Worm (Caenorhabditis elegans) whole organism, L1 larva: ENCODE data around the gene F49H12.7.

Source experiments
- C34B4.2 ChIP-seq: sonication (generic microtip); optimal IDR thresholded peaks from 2 replicates; lab custom pipeline; 2017; ENCODE audit warnings: mild to moderate bottlenecking, missing genetic modification characterization, missing compliant biosample characterization
- ceh-63 ChIP-seq: fragments of 200-800 bp; sonication (Bioruptor generic); optimal IDR thresholded peaks from 2 replicates; lab custom pipeline; 2018; ENCODE audit warnings: mild to moderate bottlenecking, missing genetic modification characterization, missing compliant biosample characterization
- ceh-8 ChIP-seq: fragments of 200-800 bp; sonication (Bioruptor generic); optimal IDR thresholded peaks from 2 replicates; lab custom pipeline; 2018; ENCODE audit warnings: mild to moderate bottlenecking, missing genetic modification characterization, moderate library complexity, missing compliant biosample characterization
- ceh-90 ChIP-seq: sonication (generic microtip); optimal IDR thresholded peaks from 2 replicates; lab custom pipeline; 2016; ENCODE audit warnings: missing genetic modification characterization, missing compliant biosample characterization
- egl-13 ChIP-seq: sonication (generic microtip); optimal IDR thresholded peaks from 2 replicates; lab custom pipeline; 2016; ENCODE audit warnings: missing genotype, missing genetic modification reagents, missing genetic modification characterization, missing compliant biosample characterization
- elt-2 ChIP-seq: sonication (generic microtip); optimal IDR thresholded peaks from 2 replicates; lab custom pipeline; 2016; ENCODE audit warnings: missing genetic modification characterization, mild to moderate bottlenecking, inconsistent platforms, missing compliant biosample characterization, missing genetic modification reagents
- fkh-10 ChIP-seq: sonication (generic microtip); optimal IDR thresholded peaks from 2 replicates; lab custom pipeline; 2017; ENCODE audit warnings: missing biosample characterization, missing genetic modification reagents, missing genetic modification characterization
- fkh-4 ChIP-seq: sonication (generic microtip); optimal IDR thresholded peaks from 2 replicates; lab custom pipeline; 2016; ENCODE audit warnings: missing compliant biosample characterization, missing genetic modification characterization, borderline replicate concordance
- fkh-8 ChIP-seq: sonication (generic microtip); optimal IDR thresholded peaks from 2 replicates; lab custom pipeline; 2016; ENCODE audit warnings: mild to moderate bottlenecking, missing genetic modification characterization, missing compliant biosample characterization
- hlh-17 ChIP-seq: fragments of 200-800 bp; sonication (Bioruptor generic); optimal IDR thresholded peaks from 2 replicates; lab custom pipeline; 2018; ENCODE audit warnings: missing genetic modification characterization, mild to moderate bottlenecking, missing compliant biosample characterization, moderate library complexity, borderline replicate concordance
- jun-1 ChIP-seq: fragments of 150-350 bp; optimal IDR thresholded peaks from 2 replicates; lab custom pipeline; 2014; ENCODE audit warnings: missing biosample characterization, missing genetic modification reagents, missing genetic modification characterization
- lin-13 ChIP-seq: fragments of 150-350 bp; optimal IDR thresholded peaks from 2 replicates; lab custom pipeline; 2014; ENCODE audit warnings: missing biosample characterization, missing genetic modification reagents, missing genetic modification characterization
- lin-14 ChIP-seq: fragments of 200-800 bp; sonication (Bioruptor generic); optimal IDR thresholded peaks from 2 replicates; lab custom pipeline; 2018; ENCODE audit warnings: mild to moderate bottlenecking, missing genetic modification characterization, moderate library complexity, missing compliant biosample characterization
- lin-35 ChIP-seq, 2 experiments: fragments of 150-350 bp; optimal IDR thresholded peaks; 2 replicates each; lab custom pipeline; 2014; ENCODE audit warnings: missing biosample characterization in 2 of 2, missing genetic modification characterization in 2 of 2, missing genetic modification reagents in 2 of 2
- mab-9 ChIP-seq: fragments of 200-800 bp; sonication (Bioruptor generic); IDR thresholded peaks from 2 replicates; pipeline ENCODE4 v1.3.6; 2022; ENCODE audit warnings: missing genetic modification reagents, missing genetic modification characterization, missing compliant biosample characterization
- mep-1 ChIP-seq: fragments of 150-350 bp; optimal IDR thresholded peaks from 2 replicates; lab custom pipeline; 2014; ENCODE audit warnings: missing biosample characterization, missing genetic modification characterization
- nhr-12 ChIP-seq: sonication (generic microtip); optimal IDR thresholded peaks from 2 replicates; lab custom pipeline; 2017; ENCODE audit warnings: missing biosample characterization, missing genetic modification characterization
- nhr-19 ChIP-seq: fragments of 200-800 bp; sonication (Bioruptor generic); conservative IDR thresholded peaks from 2 replicates; pipeline ENCODE4 v1.3.6; 2022; ENCODE audit warnings: missing genetic modification characterization, missing compliant biosample characterization
- nhr-28 ChIP-seq: fragments of 150-350 bp; optimal IDR thresholded peaks from 2 replicates; lab custom pipeline; 2014; ENCODE audit warnings: missing biosample characterization, missing genetic modification characterization
- nhr-84 ChIP-seq: sonication (generic microtip); optimal IDR thresholded peaks from 2 replicates; lab custom pipeline; 2017; ENCODE audit warnings: missing biosample characterization, missing genetic modification characterization
- nhr-90 ChIP-seq: sonication (generic microtip); optimal IDR thresholded peaks from 2 replicates; lab custom pipeline; 2016; ENCODE audit warnings: mild to moderate bottlenecking, missing genetic modification characterization, missing compliant biosample characterization; ENCODE audit not compliant: poor library complexity
- snu-23 ChIP-seq: sonication (generic microtip); optimal IDR thresholded peaks from 2 replicates; lab custom pipeline; 2016; ENCODE audit warnings: missing genetic modification characterization, missing compliant biosample characterization
- unc-130 ChIP-seq: fragments of 150-350 bp; optimal IDR thresholded peaks from 2 replicates; lab custom pipeline; 2017; ENCODE audit warnings: missing biosample characterization, missing genetic modification characterization, inconsistent platforms
- unc-30 ChIP-seq: sonication (generic microtip); optimal IDR thresholded peaks from 2 replicates; lab custom pipeline; 2017; ENCODE audit warnings: missing biosample characterization, missing genetic modification characterization
- unc-62 ChIP-seq: fragments of 150-350 bp; optimal IDR thresholded peaks from 2 replicates; lab custom pipeline; 2014; ENCODE audit warnings: missing biosample characterization, missing genetic modification reagents, missing genetic modification characterization
- zip-4 ChIP-seq: fragments of 200-800 bp; sonication (Bioruptor generic); optimal IDR thresholded peaks from 2 replicates; lab custom pipeline; 2018; ENCODE audit warnings: mild to moderate bottlenecking, missing genetic modification characterization, moderate library complexity, missing compliant biosample characterization

The F49H12.7 gene

DNA sequence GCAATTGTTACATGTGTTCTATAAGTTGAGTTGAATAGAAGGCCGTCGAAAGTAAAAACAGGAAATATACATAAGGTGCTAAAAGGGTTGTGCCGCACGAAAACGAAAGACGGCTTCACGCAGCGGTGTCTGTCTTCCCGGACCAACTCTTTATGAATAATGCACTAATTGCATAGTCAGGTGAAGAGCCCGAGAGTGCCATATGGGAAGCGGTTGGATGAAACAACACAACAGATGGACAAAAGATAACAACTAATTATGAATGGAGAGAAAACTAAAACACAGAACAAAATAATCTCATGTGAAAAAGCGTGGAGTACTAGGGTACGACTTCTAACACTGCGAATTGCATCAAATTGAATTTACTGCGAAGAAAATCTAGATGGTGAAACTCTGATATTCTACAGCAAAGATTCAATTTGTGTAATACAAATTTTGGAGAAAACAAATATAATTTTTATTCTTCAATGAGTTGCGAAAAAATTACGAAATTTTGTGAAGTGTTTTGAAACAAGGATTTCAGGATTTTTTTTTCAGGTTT lies 15.9 kb upstream of the F49H12.7 start:
- TF ChIP-seq unc-62: no peak
- TF ChIP-seq fkh-10 (GFP tag; lab: Kevin White, UChicago): peak; percentile 43
- no peak for TF ChIP-seq fkh-4 (tag; lab: Kevin White, UChicago)
- TF ChIP-seq lin-14 (GFP tag; lab: Kevin White, UChicago): peak; percentile 12
- TF ChIP-seq nhr-90: no peak
- no peak for TF ChIP-seq nhr-19 (GFP tag; lab: Robert Waterston, UW)
- TF ChIP-seq egl-13: no peak
- no peak for TF ChIP-seq unc-30 (tag; lab: Kevin White, UChicago)
- TF ChIP-seq ceh-8 (GFP tag; lab: Kevin White, UChicago): peak; percentile 21
- no peak for TF ChIP-seq nhr-28 (tag; lab: Kevin White, UChicago)

DNA sequence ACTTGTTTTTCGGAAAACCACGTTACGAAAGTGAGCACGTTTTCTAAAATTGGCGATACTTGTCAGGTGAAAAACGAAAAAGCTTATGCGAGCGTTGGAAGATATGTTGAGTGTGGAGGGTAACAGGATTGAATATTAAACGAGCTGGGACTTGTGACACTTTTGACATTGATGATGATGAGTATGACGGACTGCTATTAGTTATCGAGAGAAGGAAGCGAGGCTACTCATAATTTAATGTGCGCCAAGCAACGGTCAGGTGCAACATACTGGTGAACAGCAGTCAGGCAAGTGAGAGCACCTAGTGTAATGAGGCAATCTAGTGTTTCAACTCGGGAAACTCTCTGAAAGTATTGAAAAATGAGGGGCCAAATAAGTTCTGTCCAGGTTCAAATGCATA lies 14.6 kb upstream of the F49H12.7 start:
- TF ChIP-seq unc-130 (tag; lab: Kevin White, UChicago) (no peak), ceh-63 (GFP tag; lab: Kevin White, UChicago) (peak; percentile 42)

DNA sequence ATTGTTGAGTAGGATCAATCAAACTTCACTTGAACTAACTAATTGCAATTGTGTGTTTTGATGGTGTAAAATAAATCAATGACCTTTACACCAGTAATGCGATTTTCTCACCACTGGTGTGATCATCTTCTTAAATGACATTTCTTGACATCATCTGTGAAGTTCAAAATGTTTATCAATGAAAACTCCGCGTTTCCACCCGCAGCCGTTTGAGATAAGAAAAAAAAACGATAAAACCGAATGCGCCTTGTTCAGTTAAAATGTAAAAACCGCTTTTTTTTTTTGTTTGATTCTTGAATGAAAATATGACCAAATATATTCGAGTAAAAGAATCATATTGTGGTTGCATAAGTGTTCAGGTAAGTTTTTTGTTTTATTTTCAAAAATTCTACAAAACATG lies 13.2 kb upstream of the F49H12.7 start, which contains the start of gene Y102A11A.1:
TSS of gene Y102A11A.1 (plus strand) at position 223 of the 400 bp plus-strand sequence.
- peak; percentile 48 for TF ChIP-seq elt-2 (tag; lab: Kevin White, UChicago)
- TF ChIP-seq hlh-17: no peak

DNA sequence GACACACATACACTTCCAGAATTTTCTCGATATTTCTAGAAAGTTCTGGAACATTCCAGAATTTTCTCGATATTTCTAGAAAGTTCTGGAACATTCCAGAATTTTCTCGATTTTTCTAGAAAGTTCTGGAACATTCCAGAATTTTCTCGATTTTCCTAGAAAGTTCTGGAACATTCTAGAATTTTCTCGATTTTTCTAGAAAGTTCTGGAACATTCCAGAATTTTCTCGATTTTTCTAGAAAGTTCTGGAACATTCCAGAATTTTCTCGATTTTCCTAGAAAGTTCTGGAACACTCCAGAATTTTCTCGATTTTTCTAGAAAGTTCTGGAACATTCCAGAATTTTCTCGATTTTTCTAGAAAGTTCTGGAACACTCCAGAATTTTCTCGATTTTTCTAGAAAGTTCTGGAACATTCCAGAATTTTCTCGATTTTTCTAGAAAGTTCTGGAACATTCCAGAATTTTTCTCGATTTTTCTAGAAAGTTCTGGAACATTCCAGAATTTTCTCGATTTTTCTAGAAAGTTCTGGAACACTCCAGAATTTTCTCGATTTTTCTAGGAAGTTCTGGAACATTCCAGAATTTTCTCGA lies 6.9 kb upstream of the F49H12.7 start:
- peak; percentile 57; the same call in 1 of the 2 replicates for TF ChIP-seq mab-9 (GFP tag; lab: Robert Waterston, UW)

DNA sequence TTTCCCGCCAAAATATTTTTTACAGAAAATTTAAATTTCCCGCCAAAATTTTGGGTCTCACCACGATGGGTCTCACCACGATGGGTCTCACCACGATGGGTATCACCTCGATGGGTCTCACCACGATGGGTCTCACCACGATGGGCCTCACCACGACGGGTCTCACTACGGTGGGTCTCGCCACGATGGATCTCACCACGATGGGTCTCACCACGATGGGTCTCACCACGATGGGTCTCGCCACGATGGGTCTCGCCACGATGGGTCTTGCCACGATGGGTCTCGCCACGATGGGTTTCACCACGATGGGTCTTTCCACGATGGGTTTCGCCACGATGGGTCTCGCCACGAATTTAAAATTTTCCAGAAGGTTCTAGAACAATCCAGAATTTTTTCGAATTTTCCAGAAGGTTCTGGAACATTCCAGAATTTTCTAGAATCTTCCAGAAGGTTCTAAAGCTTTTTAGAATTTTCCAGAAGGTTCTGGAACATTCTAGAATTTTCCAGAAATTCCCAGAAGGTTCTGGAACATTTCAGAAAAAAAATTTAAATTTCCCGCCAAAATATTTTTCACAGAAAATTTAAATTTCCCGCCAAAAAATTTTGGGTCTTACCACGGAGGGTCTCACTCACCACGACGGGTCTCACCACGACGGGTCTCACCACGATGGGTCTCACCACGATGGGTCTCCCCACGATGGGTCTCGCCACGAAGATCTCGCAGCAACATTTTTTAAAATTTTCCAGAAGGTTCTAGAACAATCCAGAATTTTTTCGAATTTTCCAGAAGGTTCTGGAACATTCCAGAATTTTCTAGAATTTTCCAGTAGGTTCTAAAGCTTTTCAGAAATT lies 6.1 kb upstream of the F49H12.7 start:
- 0 out of 2 replicates have a peak, but pooled peaks have one; percentile 4 for TF ChIP-seq nhr-19 (GFP tag; lab: Robert Waterston, UW)
- TF ChIP-seq, all 84 proteins: peak for 1; not testable (repeated sequence) for 83

DNA sequence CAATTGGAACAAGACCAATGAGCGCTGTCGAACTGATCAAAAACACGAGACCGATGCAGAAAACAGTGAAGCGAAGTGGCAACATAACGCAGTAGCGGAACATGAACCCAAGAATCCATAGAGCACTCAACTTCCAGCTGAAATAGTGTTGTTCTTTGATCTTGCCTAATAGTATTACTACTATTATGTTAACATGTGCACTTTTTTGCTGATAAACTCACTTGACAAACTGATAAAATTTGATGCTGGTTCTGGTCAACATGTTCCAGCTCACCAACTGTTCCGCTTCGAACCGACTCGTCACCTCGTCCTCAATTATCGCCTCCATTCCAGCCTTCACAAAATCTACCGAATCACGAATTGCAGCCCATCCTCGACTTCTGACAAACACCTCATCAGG lies 3.5 kb downstream of the F49H12.7 start:
- TF ChIP-seq nhr-84 (tag; lab: Kevin White, UChicago) (no peak), jun-1 (no peak), mep-1 (tag; lab: Kevin White, UChicago) (no peak), zip-4 (GFP tag; lab: Kevin White, UChicago) (no peak), lin-35 (GFP tag; optimal IDR thresholded peaks at IDR 0.05; lab: Kevin White, UChicago) (peak in 1 of 2 experiments; percentile 35), nhr-12 (tag; lab: Kevin White, UChicago) (no peak), elt-2 (tag; lab: Kevin White, UChicago) (peak; percentile 50), fkh-8 (no peak), ceh-90 (no peak), snu-23 (GFP tag; lab: Kevin White, UChicago) (no peak), C34B4.2 (tag; lab: Kevin White, UChicago) (no peak), lin-13 (GFP tag; lab: Kevin White, UChicago) (no peak)
